Worm (Caenorhabditis elegans) whole organism, mixed stage, embryonic: ENCODE results near the gene C25A8.5.

Source experiments
- cnd-1 ChIP-seq: fragments of 200-800 bp; sonication (Bioruptor generic); optimal IDR thresholded peaks from 2 replicates; lab custom pipeline; 2018; ENCODE audit warnings: mild to moderate bottlenecking, missing genetic modification characterization, missing compliant biosample characterization
- flh-1 ChIP-seq: fragments of 200-800 bp; sonication (Bioruptor generic); optimal IDR thresholded peaks from 2 replicates; lab custom pipeline; 2018; ENCODE audit warnings: mild to moderate bottlenecking, missing genetic modification characterization, moderate library complexity, missing compliant biosample characterization
- lin-13 ChIP-seq: fragments of 150-350 bp; optimal IDR thresholded peaks from 2 replicates; lab custom pipeline; 2014; ENCODE audit warnings: missing biosample characterization, missing genetic modification characterization
- lsy-2 ChIP-seq: fragments of 150-350 bp; optimal IDR thresholded peaks from 2 replicates; lab custom pipeline; 2014; ENCODE audit warnings: missing biosample characterization, missing genetic modification characterization
- mab-5 ChIP-seq: fragments of 150-350 bp; optimal IDR thresholded peaks from 2 replicates; lab custom pipeline; 2014; ENCODE audit warnings: missing biosample characterization, missing genetic modification characterization
- nhr-12 ChIP-seq: fragments of 150-350 bp; optimal IDR thresholded peaks from 2 replicates; lab custom pipeline; 2014; ENCODE audit warnings: missing biosample characterization, missing genetic modification characterization
- unc-120 ChIP-seq: sonication (generic microtip); optimal IDR thresholded peaks from 2 replicates; lab custom pipeline; 2017; ENCODE audit warnings: missing genetic modification characterization, missing compliant biosample characterization; ENCODE audit not compliant: poor library complexity, severe bottlenecking
- unc-39 ChIP-seq: fragments of 150-350 bp; optimal IDR thresholded peaks from 2 replicates; lab custom pipeline; 2014; ENCODE audit warnings: missing biosample characterization, missing genetic modification characterization

DNA sequence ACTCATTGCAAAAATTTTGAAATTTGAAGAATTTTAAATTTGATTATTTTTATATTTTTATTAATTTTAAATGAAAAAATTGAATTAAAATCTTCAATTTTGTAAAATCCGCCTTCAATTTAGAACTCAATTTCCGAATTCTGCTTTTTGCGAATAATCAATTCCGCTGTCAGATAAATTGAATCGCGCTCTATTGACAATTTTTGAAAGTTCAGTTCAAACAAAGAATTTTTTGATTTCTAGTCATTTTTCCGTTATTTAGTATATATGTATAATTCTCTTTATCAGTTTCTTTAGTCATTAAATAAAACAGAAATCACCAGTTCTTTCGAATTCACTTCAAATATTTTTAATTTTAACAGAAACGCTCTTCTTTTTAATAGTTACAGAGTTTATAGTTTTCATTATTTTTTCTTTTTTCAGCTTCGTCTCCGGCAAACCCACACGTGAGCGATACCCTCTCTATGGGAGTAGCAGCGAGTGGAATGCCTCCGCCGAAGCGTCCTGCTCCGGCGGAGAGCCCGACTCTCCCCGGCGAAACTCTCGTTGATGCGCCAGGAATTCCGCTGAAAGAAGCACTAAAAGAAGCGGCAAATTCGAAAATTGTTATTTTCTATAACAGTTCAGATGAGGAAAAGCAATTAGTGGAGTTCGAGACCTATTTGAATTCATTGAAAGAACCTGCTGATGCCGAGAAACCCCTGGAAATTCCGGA is 13.6 kb downstream of the C25A8.5 start:
- TF ChIP-seq lin-13, result no peak
- no peak for TF ChIP-seq unc-120 (tag; lab: Kevin White, UChicago)
- no peak for TF ChIP-seq unc-39 (tag; lab: Kevin White, UChicago)
- TF ChIP-seq mab-5 (tag; lab: Kevin White, UChicago), result no peak
- TF ChIP-seq nhr-12 (tag; lab: Kevin White, UChicago), result no peak
- no peak for TF ChIP-seq flh-1 (GFP tag; lab: Kevin White, UChicago)
- TF ChIP-seq cnd-1 (tag; lab: Kevin White, UChicago), result no peak
- no peak for TF ChIP-seq lsy-2 (tag; lab: Kevin White, UChicago)
